Worm (Caenorhabditis elegans): ENCODE results near the gene T03F7.7.

DNA sequence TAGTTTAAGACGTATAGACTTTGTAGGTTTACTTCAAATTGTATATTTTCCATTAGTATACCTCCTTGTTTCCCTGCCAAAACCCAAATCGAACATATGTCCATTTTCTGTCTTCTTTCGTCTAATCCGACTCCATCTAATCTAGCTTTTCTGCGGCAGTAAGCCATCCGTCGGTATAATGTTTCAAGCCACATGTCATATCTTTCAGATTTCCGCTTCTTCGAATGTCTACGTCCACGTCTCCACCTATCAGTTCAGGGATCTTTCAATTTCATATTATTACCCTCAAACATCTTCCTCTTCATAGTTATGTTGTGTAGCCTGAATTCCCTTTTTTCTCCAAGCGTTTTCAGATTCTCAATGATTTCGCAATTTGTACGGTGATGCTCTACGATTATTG, 32.9 kb downstream of the T03F7.7 start:
- TF ChIP-seq snpc-4 (tag; optimal IDR thresholded peaks at IDR 0.05) (no peak), ceh-82 (tag; optimal IDR thresholded peaks at IDR 0.05) (no peak), gmeb-1 (tag; optimal IDR thresholded peaks at IDR 0.05) (no peak), unc-62 (GFP tag; optimal IDR thresholded peaks at IDR 0.05) (no peak), fos-1 (tag; optimal IDR thresholded peaks at IDR 0.05) (no peak)
